Worm (Caenorhabditis elegans) whole organism, L2 larva: ENCODE results near the gene sre-6.

Source experiments
- ama-1 ChIP-seq: fragments of 150-350 bp; optimal IDR thresholded peaks from 2 replicates; lab custom pipeline; 2018; ENCODE audit warnings: inconsistent platforms
- blmp-1 ChIP-seq: sonication (generic microtip); optimal IDR thresholded peaks from 2 replicates; lab custom pipeline; 2017; ENCODE audit warnings: missing genetic modification characterization, mild to moderate bottlenecking, missing compliant biosample characterization, antibody characterized with exemption, moderate library complexity; ENCODE audit not compliant: insufficient read depth
- fos-1 ChIP-seq: fragments of 150-350 bp; optimal IDR thresholded peaks from 2 replicates; lab custom pipeline; 2014; ENCODE audit warnings: missing biosample characterization, missing genetic modification characterization
- lin-13 ChIP-seq: fragments of 150-350 bp; optimal IDR thresholded peaks from 2 replicates; lab custom pipeline; 2014; ENCODE audit warnings: missing biosample characterization, missing genetic modification reagents, missing genetic modification characterization
- nhr-11 ChIP-seq: fragments of 150-350 bp; optimal IDR thresholded peaks from 2 replicates; lab custom pipeline; 2014; ENCODE audit warnings: missing biosample characterization, missing genetic modification characterization
- nhr-25 ChIP-seq: fragments of 150-350 bp; sonication (generic microtip); optimal IDR thresholded peaks from 3 replicates; lab custom pipeline; 2014; ENCODE audit warnings: missing biosample characterization, missing genetic modification characterization
- nhr-77 ChIP-seq: fragments of 150-350 bp; optimal IDR thresholded peaks from 2 replicates; lab custom pipeline; 2014; ENCODE audit warnings: missing biosample characterization, missing genetic modification characterization
- sma-3 ChIP-seq: sonication (generic microtip); optimal IDR thresholded peaks from 2 replicates; lab custom pipeline; 2016; ENCODE audit warnings: missing genetic modification reagents, missing genetic modification characterization, missing compliant biosample characterization
- unc-62 ChIP-seq: fragments of 150-350 bp; optimal IDR thresholded peaks from 2 replicates; lab custom pipeline; 2014; ENCODE audit warnings: missing biosample characterization, missing genetic modification reagents, missing genetic modification characterization
- zag-1 ChIP-seq: fragments of 150-350 bp; optimal IDR thresholded peaks from 2 replicates; lab custom pipeline; 2014; ENCODE audit warnings: missing biosample characterization, missing genetic modification characterization
- ztf-11 ChIP-seq: sonication (generic microtip); optimal IDR thresholded peaks from 2 replicates; lab custom pipeline; 2017; ENCODE audit warnings: missing biosample characterization, missing genetic modification characterization

- no peak for TF ChIP-seq nhr-11 (tag; lab: Kevin White, UChicago)
- peak; percentile 59 for TF ChIP-seq nhr-25 (tag; lab: Kevin White, UChicago)
- TF ChIP-seq ama-1 (lab: Kevin White, UChicago) = no peak
- no peak for TF ChIP-seq blmp-1 (tag; lab: Kevin White, UChicago)
- TF ChIP-seq sma-3 (GFP tag; lab: Kevin White, UChicago) = no peak
- TF ChIP-seq nhr-77 (tag; lab: Kevin White, UChicago) = no peak
- no peak for TF ChIP-seq unc-62
- no peak for TF ChIP-seq zag-1 (tag; lab: Kevin White, UChicago)
- TF ChIP-seq ztf-11 (tag; lab: Kevin White, UChicago) = no peak
- TF ChIP-seq fos-1 (tag; lab: Kevin White, UChicago) = no peak
- TF ChIP-seq lin-13 (GFP tag; lab: Kevin White, UChicago) = no peak
These were observed 40.0 kb downstream of the sre-6 start for ce11 chrV:10722595-10722994.
